Worm (Caenorhabditis elegans): ENCODE data around the gene W06F12.3.

The W06F12.3 gene

DNA sequence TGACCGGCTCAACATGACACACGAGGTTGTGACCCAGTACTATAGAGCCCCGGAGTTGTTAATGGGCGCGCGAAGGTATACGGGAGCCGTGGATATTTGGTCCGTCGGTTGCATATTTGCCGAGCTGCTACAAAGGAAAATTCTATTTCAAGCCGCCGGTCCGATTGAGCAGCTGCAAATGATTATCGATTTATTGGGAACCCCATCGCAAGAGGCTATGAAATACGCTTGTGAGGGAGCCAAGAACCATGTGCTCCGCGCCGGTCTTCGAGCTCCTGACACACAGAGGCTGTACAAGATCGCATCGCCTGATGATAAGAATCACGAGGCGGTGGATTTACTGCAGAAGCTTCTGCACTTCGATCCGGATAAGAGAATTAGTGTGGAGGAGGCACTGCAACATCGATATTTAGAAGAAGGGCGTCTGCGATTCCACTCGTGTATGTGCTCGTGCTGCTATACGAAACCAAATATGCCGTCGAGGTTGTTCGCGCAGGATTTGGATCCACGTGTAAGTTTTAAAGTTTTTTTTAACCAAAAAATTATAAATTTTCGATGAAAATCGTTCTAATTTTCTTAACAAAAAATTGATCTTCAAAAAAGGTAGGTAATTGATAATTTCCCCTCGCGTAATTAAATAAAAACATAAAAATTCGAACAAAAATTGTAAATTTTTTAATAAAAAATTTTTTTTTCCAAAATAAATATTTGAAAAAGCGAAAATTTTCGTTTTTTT is 12.3 kb upstream of the W06F12.3 start:
- no peak for TF ChIP-seq elt-3 (tag; optimal IDR thresholded peaks at IDR 0.05)
- peak; percentile 18 for TF ChIP-seq sem-2 (GFP tag; optimal IDR thresholded peaks at IDR 0.05)

DNA sequence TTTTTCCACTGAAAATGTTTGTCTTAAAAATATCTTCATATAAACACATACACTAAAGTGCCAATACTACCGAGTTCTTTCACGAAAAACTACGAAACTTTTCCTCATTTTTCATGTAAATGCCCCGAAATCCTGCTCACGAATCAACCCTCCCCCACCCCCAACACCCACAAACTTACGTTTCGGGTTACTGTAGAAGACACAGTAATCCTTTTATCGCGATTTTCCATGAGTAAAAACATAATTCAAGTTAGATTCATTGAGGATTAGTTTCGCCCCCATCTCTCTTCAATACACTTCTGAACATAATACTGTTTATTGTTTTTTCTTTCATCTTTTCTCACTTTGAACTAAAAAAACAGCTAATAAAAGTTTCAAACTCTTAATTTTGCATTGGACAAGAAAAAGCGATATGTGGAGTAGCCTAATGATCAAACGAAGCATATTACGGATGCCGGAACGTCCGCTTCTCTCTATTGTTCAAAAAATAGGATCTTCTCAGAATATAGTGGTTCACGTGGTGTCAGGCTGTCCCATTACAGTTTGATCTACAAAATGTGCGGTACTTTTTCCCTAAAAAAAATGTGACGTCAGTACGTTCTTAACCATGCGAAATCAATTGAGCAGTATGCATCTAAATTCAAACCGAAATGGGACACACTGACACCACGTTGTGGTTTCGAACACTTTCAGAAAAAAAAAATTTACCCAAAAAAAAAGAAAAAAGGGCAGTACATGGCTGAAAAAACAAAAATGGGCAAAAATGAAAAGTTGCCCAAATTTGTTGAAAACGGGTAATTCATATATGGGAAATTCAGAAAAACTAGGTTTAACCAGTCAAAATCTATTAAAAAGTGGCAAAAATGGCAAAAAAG is 10.6 kb upstream of the W06F12.3 start:
- no peak for TF ChIP-seq lin-13 (tag; optimal IDR thresholded peaks at IDR 0.05)
- no peak for TF ChIP-seq snpc-4 (tag; optimal IDR thresholded peaks at IDR 0.05)
- TF ChIP-seq elt-3 (tag; optimal IDR thresholded peaks at IDR 0.05), result no peak
- TF ChIP-seq mep-1 (tag; optimal IDR thresholded peaks at IDR 0.05), result no peak

DNA sequence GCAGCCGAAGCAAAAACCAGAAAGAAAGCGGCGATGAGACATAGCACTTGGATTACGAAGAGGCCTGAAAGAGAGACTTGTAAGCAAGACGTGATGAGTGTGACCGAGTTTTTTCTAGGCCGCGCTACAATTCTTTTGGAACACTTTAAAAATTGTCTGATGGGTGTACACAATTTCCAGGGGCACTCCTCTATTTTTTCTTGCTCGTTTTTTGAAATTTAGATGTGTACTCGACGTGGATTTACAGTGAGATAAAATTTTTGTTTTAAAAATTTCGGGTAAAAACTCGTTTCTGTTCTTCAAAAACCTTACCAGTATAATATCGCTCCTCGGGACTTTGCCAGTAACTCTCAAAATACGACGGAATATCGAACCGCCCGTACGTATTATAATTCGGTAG is 5.1 kb upstream of the W06F12.3 start:
- TF ChIP-seq hlh-1 (tag; optimal IDR thresholded peaks at IDR 0.05), result no peak
- TF ChIP-seq blmp-1 (tag; optimal IDR thresholded peaks at IDR 0.05), result no peak
- no peak for TF ChIP-seq unc-39 (tag; optimal IDR thresholded peaks at IDR 0.05)
- no peak for TF ChIP-seq ztf-11 (tag; optimal IDR thresholded peaks at IDR 0.05)
- TF ChIP-seq ceh-39 (tag; optimal IDR thresholded peaks at IDR 0.05), result no peak
- no peak for TF ChIP-seq nhr-76 (tag; optimal IDR thresholded peaks at IDR 0.05)
- no peak for TF ChIP-seq elt-1 (tag; optimal IDR thresholded peaks at IDR 0.05; ENCODE audit: borderline replicate concordance, insufficient read depth)
- no peak for TF ChIP-seq ces-1 (GFP tag; optimal IDR thresholded peaks at IDR 0.05)
- no peak for TF ChIP-seq ceh-43 (GFP tag; optimal IDR thresholded peaks at IDR 0.05)
- no peak for TF ChIP-seq nhr-28 (tag; optimal IDR thresholded peaks at IDR 0.05)

DNA sequence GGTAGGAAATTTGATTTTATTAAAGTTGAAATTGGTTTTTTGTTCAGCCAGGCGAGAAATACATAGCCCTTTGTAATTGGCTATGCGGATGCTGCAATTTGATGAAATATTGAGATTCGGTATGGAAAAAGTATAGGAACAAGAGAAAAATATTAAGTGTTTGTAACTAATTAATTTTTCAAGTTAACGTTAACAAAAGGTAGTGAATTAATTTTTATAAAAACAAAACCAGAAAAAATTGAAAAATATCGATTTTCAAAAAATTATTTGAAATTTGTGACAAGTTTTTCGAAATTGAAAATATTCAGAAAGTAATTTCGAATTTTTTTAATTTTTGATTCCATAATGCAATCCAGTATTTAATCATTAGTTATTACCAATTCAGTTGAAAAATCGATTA is 3.2 kb upstream of the W06F12.3 start, which contains the start of gene W06F12.2:
Gene W06F12.2 (minus strand): TSS at position 101 of the 400 bp plus-strand sequence.
- TF ChIP-seq M03D4.4 (tag; optimal IDR thresholded peaks at IDR 0.05) (no peak), bed-3 (GFP tag; optimal IDR thresholded peaks at IDR 0.05) (no peak), nhr-2 (tag; optimal IDR thresholded peaks at IDR 0.05) (no peak), ces-1 (GFP tag; optimal IDR thresholded peaks at IDR 0.05) (no peak), mls-2 (tag; optimal IDR thresholded peaks at IDR 0.05) (no peak), unc-120 (tag; optimal IDR thresholded peaks at IDR 0.05; ENCODE audit: poor library complexity, severe bottlenecking) (no peak), hlh-1 (tag; optimal IDR thresholded peaks at IDR 0.05) (no peak), lsy-2 (tag; optimal IDR thresholded peaks at IDR 0.05) (no peak), nhr-237 (tag; optimal IDR thresholded peaks at IDR 0.05) (no peak), drap-1 (GFP tag; optimal IDR thresholded peaks at IDR 0.05) (no peak), snpc-4 (tag; optimal IDR thresholded peaks at IDR 0.05) (no peak), ceh-83 (GFP tag; optimal IDR thresholded peaks at IDR 0.05) (no peak), lin-32 (GFP tag; optimal IDR thresholded peaks at IDR 0.05) (no peak), ztf-11 (tag; optimal IDR thresholded peaks at IDR 0.05) (no peak), unc-62 (GFP tag; optimal IDR thresholded peaks at IDR 0.05) (no peak), ham-2 (GFP tag; optimal IDR thresholded peaks at IDR 0.05) (no peak), blmp-1 (tag; optimal IDR thresholded peaks at IDR 0.05) (no peak), nhr-76 (tag; optimal IDR thresholded peaks at IDR 0.05) (no peak), nhr-12 (tag; optimal IDR thresholded peaks at IDR 0.05) (no peak), lin-13 (tag; optimal IDR thresholded peaks at IDR 0.05) (no peak)

DNA sequence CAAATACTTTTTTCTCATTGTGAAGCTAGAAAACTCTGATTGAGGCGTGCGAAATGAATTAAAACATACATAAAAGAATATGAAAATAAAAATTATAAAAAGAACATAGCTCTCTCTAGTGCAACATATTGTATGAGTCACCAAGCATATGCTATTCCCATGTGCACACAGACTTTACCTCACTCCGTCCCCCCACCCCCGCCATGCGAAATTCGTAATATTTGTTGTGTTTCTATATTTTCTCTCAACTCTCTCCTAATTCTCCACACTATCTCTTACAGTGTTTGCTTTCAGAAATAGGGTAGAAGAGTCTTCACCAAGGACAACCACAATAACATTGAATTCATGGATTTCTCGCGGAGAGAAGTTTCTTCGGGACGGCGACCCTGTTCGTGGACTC is 2.2 kb upstream of the W06F12.3 start:
- TF ChIP-seq elt-3 (tag; optimal IDR thresholded peaks at IDR 0.05), result no peak
- TF ChIP-seq pha-4 (tag; optimal IDR thresholded peaks at IDR 0.05), result peak; percentile 49
- TF ChIP-seq drap-1 (GFP tag; optimal IDR thresholded peaks at IDR 0.05), result no peak
- no peak for TF ChIP-seq bed-3 (GFP tag; optimal IDR thresholded peaks at IDR 0.05)

DNA sequence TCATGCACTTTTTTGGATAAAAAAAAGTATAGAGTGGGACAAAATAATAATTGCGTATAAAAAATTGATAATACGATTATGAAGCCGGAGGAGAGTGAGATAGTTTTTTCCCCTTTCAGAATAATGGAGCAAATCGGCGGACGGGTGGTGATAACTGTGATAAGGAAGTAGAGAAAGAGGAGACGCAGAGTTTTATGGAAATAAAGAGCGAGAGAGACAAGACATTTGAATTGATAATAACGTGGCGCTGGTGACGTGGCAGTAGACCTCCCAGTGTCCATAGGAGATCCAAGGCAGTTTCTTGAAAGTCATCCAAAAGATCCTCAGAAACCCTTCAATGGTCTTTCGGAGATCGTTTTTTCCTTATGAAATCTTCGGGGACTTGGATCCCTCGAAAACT is 997 bp upstream of the W06F12.3 start:
- TF ChIP-seq lin-13 (tag; optimal IDR thresholded peaks at IDR 0.05) (no peak), ztf-11 (tag; optimal IDR thresholded peaks at IDR 0.05) (no peak), drap-1 (GFP tag; optimal IDR thresholded peaks at IDR 0.05) (no peak), pha-4 (tag; optimal IDR thresholded peaks at IDR 0.05) (no peak), ces-1 (GFP tag; optimal IDR thresholded peaks at IDR 0.05) (no peak), zip-8 (tag; optimal IDR thresholded peaks at IDR 0.05) (no peak), lsy-2 (tag; optimal IDR thresholded peaks at IDR 0.05) (no peak), lin-32 (GFP tag; optimal IDR thresholded peaks at IDR 0.05) (no peak), mab-5 (tag; optimal IDR thresholded peaks at IDR 0.05) (no peak), ceh-43 (GFP tag; optimal IDR thresholded peaks at IDR 0.05) (no peak), sptf-1 (tag; optimal IDR thresholded peaks at IDR 0.05) (no peak), elt-1 (tag; optimal IDR thresholded peaks at IDR 0.05; ENCODE audit: borderline replicate concordance, insufficient read depth) (no peak), mls-2 (tag; optimal IDR thresholded peaks at IDR 0.05) (no peak), mep-1 (tag; optimal IDR thresholded peaks at IDR 0.05) (no peak), hlh-1 (tag; optimal IDR thresholded peaks at IDR 0.05) (no peak), ceh-83 (GFP tag; optimal IDR thresholded peaks at IDR 0.05) (no peak)

Data from whole organism, mixed stage, embryonic.